Fruit fly (Drosophila melanogaster): Measurements from ENCODE around the gene Bdbt.
A peak's percentile ranks its signal among the peaks of the same experiment; 100 is the strongest.

Gene Bdbt

DNA sequence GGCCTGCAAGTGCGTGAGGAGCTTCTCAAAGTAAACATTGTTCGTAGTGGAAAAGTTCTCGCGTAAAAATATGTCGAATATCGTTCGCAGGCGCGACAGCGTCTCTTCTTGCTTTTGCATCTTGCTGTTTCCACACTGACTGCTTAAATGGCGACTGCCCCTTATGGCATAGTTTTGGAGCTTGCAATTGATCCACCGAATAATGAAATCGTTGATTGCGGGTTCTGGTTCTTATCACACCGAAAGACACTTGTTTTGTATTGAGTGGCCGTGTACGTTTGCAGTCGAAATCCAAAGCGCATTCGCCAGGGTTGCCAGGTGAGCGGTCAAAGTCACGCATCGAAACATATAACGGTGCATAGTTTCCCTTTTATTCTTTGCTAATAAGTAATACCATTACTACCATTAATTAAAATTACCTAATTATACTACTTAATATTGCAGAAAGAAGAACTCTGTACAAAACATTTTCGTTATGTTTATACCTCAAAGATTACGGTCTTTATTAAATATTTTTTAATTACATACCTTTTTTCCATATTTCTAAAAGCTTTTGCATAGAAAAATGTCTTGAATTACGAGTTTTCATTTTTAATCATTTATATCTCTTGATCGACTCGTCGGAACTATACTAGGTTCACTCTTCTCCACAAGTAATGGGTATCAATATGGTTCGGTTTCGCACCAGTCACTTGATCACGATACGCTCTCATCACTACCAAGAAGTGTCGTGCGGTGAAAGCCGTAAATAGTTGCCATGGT lies 17.0 kb downstream of the Bdbt start, which contains the start of the genes CG7044 and Tbc1d22 (continued):
- peak; percentile 43 for TF ChIP-seq CG18619 (GFP tag; optimal IDR thresholded peaks at IDR 0.05)
- no peak for TF ChIP-seq sens-2 (GFP tag; IDR thresholded peaks at IDR 0.05)
- no peak for TF ChIP-seq tna (GFP tag; IDR thresholded peaks at IDR 0.05; ENCODE audit: partially characterized antibody)
- no peak for TF ChIP-seq CG16779 (GFP tag; IDR thresholded peaks at IDR 0.05)
- 0 out of 3 replicates have a peak, but pooled peaks have one; percentile 16 for TF ChIP-seq CG7357 (GFP tag; IDR thresholded peaks at IDR 0.05)
- no peak for TF ChIP-seq CG8281 (tag; optimal IDR thresholded peaks at IDR 0.05)
- no peak for TF ChIP-seq CG18764 (GFP tag; optimal IDR thresholded peaks at IDR 0.05)
- TF ChIP-seq CG32767 (GFP tag; IDR thresholded peaks at IDR 0.05) = no peak
- peak; percentile 62 for TF ChIP-seq dmrt11E (tag; optimal IDR thresholded peaks at IDR 0.05)
- peak; percentile 77 for TF ChIP-seq nmo (GFP tag; optimal IDR thresholded peaks at IDR 0.05)
- TF ChIP-seq Hand (GFP tag; optimal IDR thresholded peaks at IDR 0.05) = no peak
- TF ChIP-seq CG43689 (GFP tag; IDR thresholded peaks at IDR 0.05) = no peak
- TF ChIP-seq CG8478 (optimal IDR thresholded peaks at IDR 0.05) = no peak
- TF ChIP-seq pfk (GFP tag; optimal IDR thresholded peaks at IDR 0.05) = no peak
- TF ChIP-seq shn (GFP tag; optimal IDR thresholded peaks at IDR 0.05) = peak; percentile 55
- no peak for TF ChIP-seq CG18011 (GFP tag; optimal IDR thresholded peaks at IDR 0.05)
- no peak for TF ChIP-seq Hmr (GFP tag; optimal IDR thresholded peaks at IDR 0.05)
- no peak for TF ChIP-seq run (tag; optimal IDR thresholded peaks at IDR 0.05)
- no peak for TF ChIP-seq rib (GFP tag; IDR thresholded peaks at IDR 0.05)
- no peak for TF ChIP-seq CG11695 (GFP tag; IDR thresholded peaks at IDR 0.05)
- TF ChIP-seq CG13123 (GFP tag; optimal IDR thresholded peaks at IDR 0.05) = peak; percentile 32
- TF ChIP-seq sima (GFP tag; optimal IDR thresholded peaks at IDR 0.05) = no peak
- TF ChIP-seq Lpt (GFP tag; optimal IDR thresholded peaks at IDR 0.05) = no peak
- TF ChIP-seq Ets65A (GFP tag) = peak; percentile 60
- no peak for TF ChIP-seq al (GFP tag; IDR thresholded peaks at IDR 0.05)
- no peak for TF ChIP-seq Oaz (GFP tag; IDR thresholded peaks at IDR 0.05)
- peak; percentile 38; the same call in 1 of the 2 replicates for TF ChIP-seq inv (GFP tag; IDR thresholded peaks at IDR 0.05; ENCODE audit: partially characterized antibody)
- TF ChIP-seq CG15269 (tag; optimal IDR thresholded peaks at IDR 0.05) = no peak
- TF ChIP-seq CG7839 (tag; optimal IDR thresholded peaks at IDR 0.05) = no peak
- TF ChIP-seq Sin3A (optimal IDR thresholded peaks at IDR 0.05) = peak; percentile 69
- TF ChIP-seq CG3838 (GFP tag; optimal IDR thresholded peaks at IDR 0.05) = no peak
- no peak for TF ChIP-seq Doc2 (GFP tag; IDR thresholded peaks at IDR 0.05)
- TF ChIP-seq onecut (GFP tag; IDR thresholded peaks at IDR 0.05) = no peak
- TF ChIP-seq ro (GFP tag; IDR thresholded peaks at IDR 0.05) = no peak
- TF ChIP-seq CG4730 (GFP tag; IDR thresholded peaks at IDR 0.05) = no peak
- TF ChIP-seq E2f1 (GFP tag; IDR thresholded peaks at IDR 0.05) = peak; percentile 30; the same call in 1 of the 2 replicates
- TF ChIP-seq BEAF-32 (GFP tag; optimal IDR thresholded peaks at IDR 0.05) = peak; percentile 81
- no peak for TF ChIP-seq Hey (tag; optimal IDR thresholded peaks at IDR 0.05)
- TF ChIP-seq HLHmδ (GFP tag; optimal IDR thresholded peaks at IDR 0.05) = no peak
- no peak for TF ChIP-seq jigr1 (GFP tag; IDR thresholded peaks at IDR 0.05)
- no peak for TF ChIP-seq CG15011 (GFP tag; optimal IDR thresholded peaks at IDR 0.05)
- TF ChIP-seq CG12659 (GFP tag; optimal IDR thresholded peaks at IDR 0.05) = peak; percentile 75
- 0 out of 2 replicates have a peak, but pooled peaks have one; percentile 16 for TF ChIP-seq ssp (GFP tag; IDR thresholded peaks at IDR 0.05)
- TF ChIP-seq E2f2 (GFP tag; IDR thresholded peaks at IDR 0.05) = peak; percentile 27; the same call in 1 of the 2 replicates
- TF ChIP-seq en (GFP tag; optimal IDR thresholded peaks at IDR 0.05) = no peak
- no peak for TF ChIP-seq sqz (GFP tag; optimal IDR thresholded peaks at IDR 0.05)
- TF ChIP-seq CG13894 (tag; optimal IDR thresholded peaks at IDR 0.05) = no peak
- no peak; the same call in 1 of the 2 replicates for TF ChIP-seq CG10366 (GFP tag; IDR thresholded peaks at IDR 0.05)
- peak; percentile 44; the same call in 1 of the 2 replicates for TF ChIP-seq Rfx (GFP tag; IDR thresholded peaks at IDR 0.05)
- no peak for TF ChIP-seq Poxn (GFP tag; IDR thresholded peaks at IDR 0.05)
- TF ChIP-seq CG7786 (GFP tag; optimal IDR thresholded peaks at IDR 0.05) = no peak
